Fruit fly (Drosophila melanogaster): ENCODE measurements around the gene SkpA.

dm6 chrX:687330-688078, 31.6 kb downstream of the SkpA start:
- TF ChIP-seq pan (optimal IDR thresholded peaks at IDR 0.05) = no peak
- TF ChIP-seq Dll (optimal IDR thresholded peaks at IDR 0.05) = no peak
- TF ChIP-seq EcR (GFP tag; optimal IDR thresholded peaks at IDR 0.05) = no peak
- no peak for TF ChIP-seq CG8478 (optimal IDR thresholded peaks at IDR 0.05)
- TF ChIP-seq usp (GFP tag; optimal IDR thresholded peaks at IDR 0.05) = no peak
- no peak for TF ChIP-seq psq (optimal IDR thresholded peaks at IDR 0.05)
